Worm (Caenorhabditis elegans) whole organism, L2 larva: ENCODE results near the gene C02B10.6.

ENCODE experiments used
- alr-1 ChIP-seq: fragments of 150-350 bp; optimal IDR thresholded peaks from 2 replicates; lab custom pipeline; 2014; ENCODE audit warnings: missing biosample characterization, missing genetic modification characterization
- nhr-12 ChIP-seq: fragments of 150-350 bp; optimal IDR thresholded peaks from 2 replicates; lab custom pipeline; 2014; ENCODE audit warnings: missing biosample characterization, missing genetic modification characterization
- nhr-237 ChIP-seq: fragments of 150-350 bp; optimal IDR thresholded peaks from 2 replicates; lab custom pipeline; 2014; ENCODE audit warnings: missing biosample characterization, missing genetic modification characterization
- unc-55 ChIP-seq: fragments of 150-350 bp; sonication (generic microtip); optimal IDR thresholded peaks from 3 replicates; lab custom pipeline; 2014; ENCODE audit warnings: missing biosample characterization, missing genetic modification reagents, missing genetic modification characterization

ce11 chrIV:5028978-5029377 is 41.7 kb upstream of the C02B10.6 start, which contains the start of the genes best-6 and C09B9.2:
- no peak for TF ChIP-seq nhr-12
- no peak for TF ChIP-seq nhr-237 (tag; lab: Kevin White, UChicago)
- no peak for TF ChIP-seq unc-55 (GFP tag; lab: Kevin White, UChicago)
- TF ChIP-seq alr-1, result no peak
